Fruit fly (Drosophila melanogaster) whole organism, embryonic: ENCODE measurements around the gene stg.
A peak's percentile ranks its signal among the peaks of the same experiment; 100 is the strongest.

Experiments used
- Aef1 ChIP-seq: fragments of 200-800 bp; sonication (Bioruptor generic); IDR thresholded peaks from 3 replicates; pipeline ENCODE4 v1.3.6; 2022; ENCODE audit warnings: missing biosample characterization, missing genetic modification characterization
- Atf-2 ChIP-seq: fragments of 200-800 bp; sonication (Bioruptor generic); optimal IDR thresholded peaks from 2 replicates; lab custom pipeline; 2016; ENCODE audit warnings: missing biosample characterization, missing genetic modification characterization
- Bdp1 ChIP-seq: fragments of 200-800 bp; sonication (Bioruptor generic); optimal IDR thresholded peaks from 3 replicates; lab custom pipeline; 2016; ENCODE audit warnings: missing biosample characterization, missing genetic modification characterization
- Bteb2 ChIP-seq: fragments of 200-800 bp; sonication (Bioruptor generic); optimal IDR thresholded peaks from 2 replicates; lab custom pipeline; 2016; ENCODE audit warnings: missing biosample characterization, missing genetic modification characterization
- CG11247 ChIP-seq: fragments of 200-800 bp; sonication (Bioruptor generic); IDR thresholded peaks from 2 replicates; pipeline ENCODE4 v1.3.6; 2022; ENCODE audit warnings: missing biosample characterization, missing genetic modification characterization
- CG13123 ChIP-seq: fragments of 200-800 bp; sonication (Bioruptor generic); optimal IDR thresholded peaks from 2 replicates; lab custom pipeline; 2016; ENCODE audit warnings: missing biosample characterization, missing genetic modification characterization
- CG15269 ChIP-seq: fragments of 200-800 bp; sonication (Bioruptor generic); optimal IDR thresholded peaks from 2 replicates; lab custom pipeline; 2018; ENCODE audit warnings: missing biosample characterization, mild to moderate bottlenecking, missing genetic modification characterization, moderate library complexity
- CG1602 ChIP-seq: fragments of 200-800 bp; sonication (Bioruptor generic); optimal IDR thresholded peaks from 3 replicates; lab custom pipeline; 2016; ENCODE audit warnings: missing biosample characterization, missing genetic modification characterization
- CG17829 ChIP-seq: fragments of 200-800 bp; optimal IDR thresholded peaks from 2 replicates; lab custom pipeline; 2019; ENCODE audit warnings: missing biosample characterization, mild to moderate bottlenecking, missing genetic modification characterization, moderate library complexity
- CG2678 ChIP-seq: fragments of 200-800 bp; sonication (Bioruptor generic); optimal IDR thresholded peaks from 3 replicates; lab custom pipeline; 2019; ENCODE audit warnings: missing biosample characterization, mild to moderate bottlenecking, missing genetic modification characterization, moderate library complexity
- CG2712 ChIP-seq: fragments of 200-800 bp; optimal IDR thresholded peaks from 3 replicates; lab custom pipeline; 2019; ENCODE audit warnings: missing biosample characterization, mild to moderate bottlenecking, missing genetic modification characterization, moderate library complexity
- CG3407 ChIP-seq: fragments of 200-800 bp; sonication (Bioruptor generic); optimal IDR thresholded peaks from 2 replicates; lab custom pipeline; 2018; ENCODE audit warnings: missing biosample characterization, mild to moderate bottlenecking, missing genetic modification characterization
- CG34376 ChIP-seq: fragments of 200-800 bp; sonication (Bioruptor generic); optimal IDR thresholded peaks from 2 replicates; lab custom pipeline; 2018; ENCODE audit warnings: missing biosample characterization, mild to moderate bottlenecking, missing genetic modification characterization
- CG4282 ChIP-seq: fragments of 200-800 bp; sonication (Bioruptor generic); optimal IDR thresholded peaks from 2 replicates; lab custom pipeline; 2016; ENCODE audit warnings: missing biosample characterization, missing genetic modification characterization
- CG4854 ChIP-seq: fragments of 200-800 bp; sonication (Bioruptor generic); optimal IDR thresholded peaks from 2 replicates; lab custom pipeline; 2016; ENCODE audit warnings: missing biosample characterization, missing genetic modification characterization, inconsistent platforms
- CG7372 ChIP-seq: fragments of 200-800 bp; sonication (Bioruptor generic); IDR thresholded peaks from 2 replicates; pipeline ENCODE4 v1.3.6; 2022; ENCODE audit warnings: missing biosample characterization, missing genetic modification characterization
- Camta ChIP-seq: fragments of 200-800 bp; sonication (Bioruptor generic); optimal IDR thresholded peaks from 2 replicates; lab custom pipeline; 2016; ENCODE audit warnings: missing biosample characterization, missing genetic modification characterization
- Dbx ChIP-seq: fragments of 200-800 bp; sonication (Bioruptor generic); IDR thresholded peaks from 3 replicates; pipeline ENCODE4 v1.3.6; 2022; ENCODE audit warnings: missing biosample characterization, missing genetic modification characterization
- Dip2 ChIP-seq: fragments of 200-800 bp; sonication (Bioruptor generic); IDR thresholded peaks from 2 replicates; pipeline ENCODE4 v1.3.6; 2022; ENCODE audit warnings: missing biosample characterization, missing genetic modification characterization
- E2f2 ChIP-seq: fragments of 200-800 bp; sonication (Bioruptor generic); IDR thresholded peaks from 2 replicates; pipeline ENCODE4 v1.3.6; 2022; ENCODE audit warnings: missing biosample characterization, missing genetic modification characterization
- Elba2 ChIP-seq: fragments of 200-800 bp; sonication (Bioruptor generic); optimal IDR thresholded peaks from 3 replicates; lab custom pipeline; 2016; ENCODE audit warnings: missing biosample characterization, missing genetic modification characterization
- Ets97D ChIP-seq: fragments of 200-800 bp; sonication (Bioruptor generic); optimal IDR thresholded peaks from 3 replicates; lab custom pipeline; 2016; ENCODE audit warnings: missing biosample characterization, missing genetic modification characterization
- Fer1 ChIP-seq: fragments of 200-800 bp; sonication (Bioruptor generic); optimal IDR thresholded peaks from 2 replicates; lab custom pipeline; 2017; ENCODE audit warnings: missing biosample characterization, mild to moderate bottlenecking, missing genetic modification characterization
- H2.0 ChIP-seq: fragments of 200-800 bp; sonication (Bioruptor generic); IDR thresholded peaks from 2 replicates; pipeline ENCODE4 v1.3.6; 2022; ENCODE audit warnings: missing biosample characterization, missing genetic modification characterization
- HLH3B ChIP-seq: fragments of 200-800 bp; sonication (Bioruptor generic); IDR thresholded peaks from 2 replicates; pipeline ENCODE4 v1.3.6; 2022; ENCODE audit warnings: missing biosample characterization, missing genetic modification characterization
- Oaz ChIP-seq: fragments of 200-800 bp; sonication (Bioruptor generic); IDR thresholded peaks from 2 replicates; pipeline ENCODE4 v1.3.6; 2022; ENCODE audit warnings: missing biosample characterization, missing genetic modification characterization
- PHDP ChIP-seq: fragments of 200-800 bp; sonication (Bioruptor generic); optimal IDR thresholded peaks from 3 replicates; lab custom pipeline; 2018; ENCODE audit warnings: missing biosample characterization, mild to moderate bottlenecking, missing genetic modification characterization, moderate library complexity
- Side ChIP-seq: fragments of 200-800 bp; sonication (Bioruptor generic); optimal IDR thresholded peaks from 2 replicates; lab custom pipeline; 2016; ENCODE audit warnings: missing biosample characterization, missing genetic modification characterization
- ase ChIP-seq: fragments of 200-800 bp; sonication (Bioruptor generic); IDR thresholded peaks from 3 replicates; pipeline ENCODE4 v1.3.6; 2022; ENCODE audit warnings: missing biosample characterization, missing genetic modification characterization
- bab2 ChIP-seq: fragments of 200-800 bp; sonication (Bioruptor generic); optimal IDR thresholded peaks from 2 replicates; lab custom pipeline; 2016; ENCODE audit warnings: missing biosample characterization, missing genetic modification characterization
- croc ChIP-seq: fragments of 200-800 bp; sonication (Bioruptor generic); conservative IDR thresholded peaks from 3 replicates; pipeline ENCODE4 v1.3.6; 2022; ENCODE audit warnings: missing biosample characterization, missing genetic modification characterization
- dan ChIP-seq: fragments of 200-800 bp; sonication (Bioruptor generic); IDR thresholded peaks from 2 replicates; pipeline ENCODE4 v1.3.6; 2022; ENCODE audit warnings: missing biosample characterization, missing genetic modification characterization
- dimm ChIP-seq: fragments of 200-800 bp; sonication (Bioruptor generic); IDR thresholded peaks from 2 replicates; pipeline ENCODE4 v1.3.6; 2022; ENCODE audit warnings: missing biosample characterization, missing genetic modification characterization
- dmrt99B ChIP-seq: fragments of 200-800 bp; sonication (Bioruptor generic); optimal IDR thresholded peaks from 2 replicates; lab custom pipeline; 2018; ENCODE audit warnings: missing biosample characterization, mild to moderate bottlenecking, missing genetic modification characterization, moderate library complexity
- ems ChIP-seq: fragments of 200-800 bp; sonication (Bioruptor generic); optimal IDR thresholded peaks from 3 replicates; lab custom pipeline; 2016; ENCODE audit warnings: missing biosample characterization, missing genetic modification characterization
- esg ChIP-seq: fragments of 200-800 bp; sonication (Bioruptor generic); conservative IDR thresholded peaks from 2 replicates; pipeline ENCODE4 v1.3.6; 2022; ENCODE audit warnings: missing biosample characterization, missing genetic modification characterization
- eve ChIP-seq, 2 experiments: fragments of >200 bp; optimal IDR thresholded peaks; 2 replicates each; lab custom pipeline; 2017; ENCODE audit warnings: missing biosample characterization in 2 of 2, missing genetic modification characterization in 2 of 2
- ewg ChIP-seq: fragments of 200-800 bp; sonication (Bioruptor generic); optimal IDR thresholded peaks from 3 replicates; lab custom pipeline; 2017; ENCODE audit warnings: mild to moderate bottlenecking, missing biosample characterization, missing genetic modification reagents, missing genetic modification characterization
- fd3F ChIP-seq: fragments of 200-800 bp; sonication (Bioruptor generic); optimal IDR thresholded peaks from 2 replicates; lab custom pipeline; 2018; ENCODE audit warnings: missing biosample characterization, mild to moderate bottlenecking, missing genetic modification characterization, moderate library complexity
- grau ChIP-seq: fragments of 200-800 bp; optimal IDR thresholded peaks from 3 replicates; lab custom pipeline; 2019; ENCODE audit warnings: missing biosample characterization, mild to moderate bottlenecking, missing genetic modification characterization, moderate library complexity
- grn ChIP-seq: fragments of 200-800 bp; sonication (Bioruptor generic); optimal IDR thresholded peaks from 3 replicates; lab custom pipeline; 2017; ENCODE audit warnings: missing biosample characterization, missing genetic modification characterization
- gt ChIP-seq: fragments of 200-800 bp; sonication (Bioruptor generic); IDR thresholded peaks from 2 replicates; pipeline ENCODE4 v1.3.6; 2022; ENCODE audit warnings: missing biosample characterization, missing genetic modification characterization
- hth ChIP-seq: fragments of >200 bp; optimal IDR thresholded peaks from 2 replicates; lab custom pipeline; 2017; ENCODE audit warnings: inconsistent platforms
- insv ChIP-seq, 2 experiments: fragments of 200-800 bp; sonication (Bioruptor generic); optimal IDR thresholded peaks; 3 replicates each; lab custom pipeline; 2016 to 2018; ENCODE audit warnings: missing biosample characterization in 2 of 2, missing genetic modification characterization in 2 of 2
- knrl ChIP-seq: fragments of 200-800 bp; sonication (Bioruptor generic); IDR thresholded peaks from 3 replicates; pipeline ENCODE4 v1.3.6; 2022; ENCODE audit warnings: missing biosample characterization, missing genetic modification characterization; ENCODE audit not compliant: partially characterized antibody
- mirr ChIP-seq: fragments of 200-800 bp; sonication (Bioruptor generic); optimal IDR thresholded peaks from 3 replicates; lab custom pipeline; 2018; ENCODE audit warnings: missing biosample characterization, mild to moderate bottlenecking, missing genetic modification characterization
- odd ChIP-seq: fragments of 200-800 bp; sonication (Bioruptor generic); optimal IDR thresholded peaks from 2 replicates; lab custom pipeline; 2017; ENCODE audit warnings: missing biosample characterization, mild to moderate bottlenecking, missing genetic modification characterization
- schlank ChIP-seq: fragments of 200-800 bp; sonication (Bioruptor generic); optimal IDR thresholded peaks from 2 replicates; lab custom pipeline; 2018; ENCODE audit warnings: missing biosample characterization, mild to moderate bottlenecking, missing genetic modification characterization
- so ChIP-seq: fragments of 200-800 bp; sonication (Bioruptor generic); IDR thresholded peaks from 3 replicates; pipeline ENCODE4 v1.3.6; 2022; ENCODE audit warnings: missing biosample characterization, missing genetic modification characterization
- sob ChIP-seq: fragments of 200-800 bp; sonication (Bioruptor generic); IDR thresholded peaks from 2 replicates; pipeline ENCODE4 v1.3.6; 2022; ENCODE audit warnings: missing biosample characterization, missing genetic modification characterization
- sr ChIP-seq: fragments of 200-800 bp; sonication (Bioruptor generic); IDR thresholded peaks from 3 replicates; pipeline ENCODE4 v1.3.6; 2022; ENCODE audit warnings: missing biosample characterization, missing genetic modification characterization
- stc ChIP-seq: fragments of 200-800 bp; sonication (Bioruptor generic); IDR thresholded peaks from 2 replicates; pipeline ENCODE4 v1.3.6; 2022; ENCODE audit warnings: missing biosample characterization, missing genetic modification characterization
- tll ChIP-seq, 2 experiments: fragments of 200-800 bp in 1 of 2; fragments of >200 bp in 1 of 2; sonication (Bioruptor generic) in 1 of 2; optimal IDR thresholded peaks; 2 replicates each; lab custom pipeline; 2017 to 2019; ENCODE audit warnings: missing biosample characterization in 2 of 2, missing genetic modification characterization in 2 of 2, mild to moderate bottlenecking in 1 of 2, moderate library complexity in 1 of 2

Gene stg

dm6 chr3R:29265075-29265474 lies 9.5 kb upstream of the stg start (continued):
- TF ChIP-seq dimm (GFP tag; lab: Robert Waterston, UW) (no peak), CG17829 (tag; lab: Kevin White, UChicago) (peak; percentile 66), HLH3B (no peak), CG1602 (no peak), PHDP (peak; percentile 31), Aef1 (GFP tag; lab: Robert Waterston, UW) (no peak), dan (GFP tag; lab: Robert Waterston, UW) (0 out of 2 replicates have a peak, but pooled peaks have one; percentile 33), odd (no peak), knrl (GFP tag; lab: Robert Waterston, UW) (no peak), E2f2 (GFP tag; lab: Robert Waterston, UW) (peak; percentile 12; the same call in 1 of the 2 replicates), CG34376 (GFP tag; lab: Kevin White, UChicago) (no peak), schlank (tag; lab: Kevin White, UChicago) (no peak), Atf-2 (no peak), CG11247 (GFP tag; lab: Robert Waterston, UW) (no peak), croc (GFP tag; lab: Robert Waterston, UW) (no peak; the same call in 2 of the 3 replicates), Bdp1 (GFP tag; lab: Kevin White, UChicago) (no peak), bab2 (GFP tag; lab: Kevin White, UChicago) (peak; percentile 44), Fer1 (GFP tag; lab: Kevin White, UChicago) (no peak), H2.0 (GFP tag; lab: Robert Waterston, UW) (peak; percentile 19; the same call in 1 of the 2 replicates), fd3F (GFP tag; lab: Kevin White, UChicago) (no peak), eve (GFP tag; optimal IDR thresholded peaks at IDR 0.05; lab: Kevin White, UChicago) (no peak), CG2712 (tag; lab: Kevin White, UChicago) (peak; percentile 74), CG4282 (GFP tag; lab: Kevin White, UChicago) (no peak), Bteb2 (GFP tag; lab: Kevin White, UChicago) (no peak), CG7372 (GFP tag; lab: Robert Waterston, UW) (no peak), Elba2 (no peak), grn (GFP tag; lab: Kevin White, UChicago) (no peak), Camta (no peak), Dip2 (no peak), CG2678 (tag; lab: Kevin White, UChicago) (peak; percentile 51), CG15269 (tag; lab: Kevin White, UChicago) (no peak), insv (GFP tag; optimal IDR thresholded peaks at IDR 0.05; lab: Kevin White, UChicago) (no peak), gt (GFP tag; lab: Robert Waterston, UW) (no peak), sr (GFP tag; lab: Robert Waterston, UW) (no peak), hth (lab: Kevin White, UChicago) (no peak), sob (no peak), esg (no peak), Dbx (GFP tag; lab: Robert Waterston, UW) (no peak), ems (no peak), so (GFP tag; lab: Robert Waterston, UW) (no peak), CG4854 (GFP tag; lab: Kevin White, UChicago) (no peak), Side (no peak), Ets97D (GFP tag; lab: Kevin White, UChicago) (no peak), ase (GFP tag; lab: Robert Waterston, UW) (no peak), ewg (GFP tag; lab: Kevin White, UChicago) (peak; percentile 89), mirr (GFP tag; lab: Kevin White, UChicago) (no peak), CG13123 (no peak), dmrt99B (tag; lab: Kevin White, UChicago) (peak; percentile 41), CG3407 (GFP tag; lab: Kevin White, UChicago) (peak; percentile 25), tll (GFP tag; optimal IDR thresholded peaks at IDR 0.05; lab: Kevin White, UChicago) (no peak), Oaz (GFP tag; lab: Robert Waterston, UW) (no peak), grau (tag; lab: Kevin White, UChicago) (peak; percentile 53), stc (no peak)
